Fruit fly (Drosophila melanogaster): ENCODE measurements around the gene CG13995.

CG13995 gene

dm6 chr2L:6084694-6085093 lies 30.6 kb downstream of the CG13995 start:
- TF ChIP-seq lola (GFP tag; optimal IDR thresholded peaks at IDR 0.05) (no peak), Vsx2 (GFP tag; optimal IDR thresholded peaks at IDR 0.05; ENCODE audit: partially characterized antibody) (no peak), N (GFP tag; optimal IDR thresholded peaks at IDR 0.05) (no peak), Abd-B (GFP tag; optimal IDR thresholded peaks at IDR 0.05) (no peak), HLH106 (tag; optimal IDR thresholded peaks at IDR 0.05) (no peak), CG9705 (GFP tag; optimal IDR thresholded peaks at IDR 0.05) (no peak), foxo (GFP tag; optimal IDR thresholded peaks at IDR 0.05) (no peak), Dif (GFP tag; optimal IDR thresholded peaks at IDR 0.05; ENCODE audit: partially characterized antibody) (no peak), Myc (optimal IDR thresholded peaks at IDR 0.05) (no peak), Rel (GFP tag; optimal IDR thresholded peaks at IDR 0.05) (no peak), Rel (tag; optimal IDR thresholded peaks at IDR 0.05) (peak; percentile 49), ey (GFP tag; optimal IDR thresholded peaks at IDR 0.05) (no peak), GATAd (GFP tag; optimal IDR thresholded peaks at IDR 0.05) (no peak), pan (optimal IDR thresholded peaks at IDR 0.05) (no peak), br (GFP tag; optimal IDR thresholded peaks at IDR 0.05) (no peak), h (GFP tag; optimal IDR thresholded peaks at IDR 0.05) (peak; percentile 9), brk (GFP tag; optimal IDR thresholded peaks at IDR 0.05) (no peak), CG32264 (GFP tag; optimal IDR thresholded peaks at IDR 0.05) (no peak), Sp1 (GFP tag; optimal IDR thresholded peaks at IDR 0.05) (no peak), usp (GFP tag; optimal IDR thresholded peaks at IDR 0.05) (no peak), Dfd (GFP tag; optimal IDR thresholded peaks at IDR 0.05) (no peak), dl (GFP tag; optimal IDR thresholded peaks at IDR 0.05; ENCODE audit: insufficient read depth in 1 of 2, partially characterized antibody in 2 of 2) (no peak), Mio (GFP tag; optimal IDR thresholded peaks at IDR 0.05) (no peak), dsf (GFP tag; optimal IDR thresholded peaks at IDR 0.05; ENCODE audit: borderline replicate concordance) (no peak), sv (GFP tag; optimal IDR thresholded peaks at IDR 0.05) (no peak), Hr83 (GFP tag; optimal IDR thresholded peaks at IDR 0.05; ENCODE audit: poor library complexity, severe bottlenecking) (peak; percentile 3)

dm6 chr2L:6085733-6086317 lies 31.7 kb downstream of the CG13995 start:
- peak; percentile 25 for TF ChIP-seq Rel (GFP tag; optimal IDR thresholded peaks at IDR 0.05)
- peak; percentile 40 for TF ChIP-seq Rel (tag; optimal IDR thresholded peaks at IDR 0.05)
- peak; percentile 49 for TF ChIP-seq OdsH (GFP tag; optimal IDR thresholded peaks at IDR 0.05)
- peak; percentile 43 for TF ChIP-seq tai (GFP tag; optimal IDR thresholded peaks at IDR 0.05)
- no peak for TF ChIP-seq Vsx2 (GFP tag; optimal IDR thresholded peaks at IDR 0.05; ENCODE audit: partially characterized antibody)
- TF ChIP-seq GATAd (GFP tag; optimal IDR thresholded peaks at IDR 0.05): no peak
- peak; percentile 41 for TF ChIP-seq fru (GFP tag; optimal IDR thresholded peaks at IDR 0.05)
- TF ChIP-seq Dif (GFP tag; optimal IDR thresholded peaks at IDR 0.05; ENCODE audit: partially characterized antibody): peak; percentile 52
- TF ChIP-seq Hr83 (GFP tag; optimal IDR thresholded peaks at IDR 0.05; ENCODE audit: poor library complexity, severe bottlenecking): peak; percentile 52
- TF ChIP-seq HLH106 (tag; optimal IDR thresholded peaks at IDR 0.05): peak; percentile 22
- TF ChIP-seq CG32264 (GFP tag; optimal IDR thresholded peaks at IDR 0.05): no peak
- peak; percentile 51 for TF ChIP-seq h (GFP tag; optimal IDR thresholded peaks at IDR 0.05)
- peak; percentile 66 for TF ChIP-seq Hnf4 (GFP tag; optimal IDR thresholded peaks at IDR 0.05)
- peak; percentile 48 for TF ChIP-seq psq (GFP tag; optimal IDR thresholded peaks at IDR 0.05)
- peak; percentile 42 for TF ChIP-seq CrebA (GFP tag; optimal IDR thresholded peaks at IDR 0.05; ENCODE audit: borderline replicate concordance)
- TF ChIP-seq pan (optimal IDR thresholded peaks at IDR 0.05): no peak
- no peak for TF ChIP-seq lola (GFP tag; optimal IDR thresholded peaks at IDR 0.05)
- TF ChIP-seq Myc (optimal IDR thresholded peaks at IDR 0.05): no peak
- TF ChIP-seq dl (GFP tag; optimal IDR thresholded peaks at IDR 0.05; ENCODE audit: insufficient read depth in 1 of 2, partially characterized antibody in 2 of 2): no peak
- TF ChIP-seq brk (GFP tag; optimal IDR thresholded peaks at IDR 0.05): peak; percentile 27
- TF ChIP-seq br (GFP tag; optimal IDR thresholded peaks at IDR 0.05): peak; percentile 4

- TF ChIP-seq HLH106 (tag; optimal IDR thresholded peaks at IDR 0.05) (peak; percentile 36), br (GFP tag; optimal IDR thresholded peaks at IDR 0.05) (no peak), Dif (GFP tag; optimal IDR thresholded peaks at IDR 0.05; ENCODE audit: partially characterized antibody) (peak; percentile 14), Mio (GFP tag; optimal IDR thresholded peaks at IDR 0.05) (no peak), jim (GFP tag; optimal IDR thresholded peaks at IDR 0.05) (no peak), usp (GFP tag; optimal IDR thresholded peaks at IDR 0.05) (no peak), foxo (GFP tag; optimal IDR thresholded peaks at IDR 0.05) (no peak), Hr78 (GFP tag; optimal IDR thresholded peaks at IDR 0.05) (no peak), N (GFP tag; optimal IDR thresholded peaks at IDR 0.05) (peak; percentile 57), Hr83 (GFP tag; optimal IDR thresholded peaks at IDR 0.05; ENCODE audit: poor library complexity, severe bottlenecking) (peak; percentile 40), ey (GFP tag; optimal IDR thresholded peaks at IDR 0.05) (no peak), Hnf4 (GFP tag; optimal IDR thresholded peaks at IDR 0.05) (no peak), h (GFP tag; optimal IDR thresholded peaks at IDR 0.05) (no peak), CG32264 (GFP tag; optimal IDR thresholded peaks at IDR 0.05) (no peak), rgr (GFP tag; optimal IDR thresholded peaks at IDR 0.05) (no peak), Rel (GFP tag; optimal IDR thresholded peaks at IDR 0.05) (no peak), Rel (tag; optimal IDR thresholded peaks at IDR 0.05) (peak; percentile 2), Sp1 (GFP tag; optimal IDR thresholded peaks at IDR 0.05) (no peak), OdsH (GFP tag; optimal IDR thresholded peaks at IDR 0.05) (peak; percentile 13), lola (GFP tag; optimal IDR thresholded peaks at IDR 0.05) (no peak)
Measured at dm6 chr2L:6086771-6087170, 32.7 kb downstream of the CG13995 start.

Measured in whole organism, wandering third instar larva.